Fruit fly (Drosophila melanogaster) Kc167 (cell line): Measurements from ENCODE around the gene Tsp29Fb.

Experiments
- Myc ChIP-seq: fragments of >200 bp; optimal IDR thresholded peaks from 2 replicates; lab custom pipeline; 2017; ENCODE audit warnings: missing external identifiers
- Sin3A ChIP-seq: fragments of >200 bp; optimal IDR thresholded peaks from 2 replicates; lab custom pipeline; 2018; ENCODE audit warnings: missing external identifiers
- h ChIP-seq: fragments of >200 bp; optimal IDR thresholded peaks from 3 replicates; lab custom pipeline; 2018; ENCODE audit warnings: missing external identifiers
- insv ChIP-seq: fragments of >200 bp; optimal IDR thresholded peaks from 3 replicates; lab custom pipeline; 2018; ENCODE audit warnings: missing external identifiers
- psq ChIP-seq: fragments of >200 bp; optimal IDR thresholded peaks from 2 replicates; lab custom pipeline; 2017; ENCODE audit warnings: missing external identifiers
- ttk ChIP-seq: sonication (Bioruptor generic); optimal IDR thresholded peaks from 2 replicates; lab custom pipeline; 2017; ENCODE audit warnings: missing external identifiers

DNA sequence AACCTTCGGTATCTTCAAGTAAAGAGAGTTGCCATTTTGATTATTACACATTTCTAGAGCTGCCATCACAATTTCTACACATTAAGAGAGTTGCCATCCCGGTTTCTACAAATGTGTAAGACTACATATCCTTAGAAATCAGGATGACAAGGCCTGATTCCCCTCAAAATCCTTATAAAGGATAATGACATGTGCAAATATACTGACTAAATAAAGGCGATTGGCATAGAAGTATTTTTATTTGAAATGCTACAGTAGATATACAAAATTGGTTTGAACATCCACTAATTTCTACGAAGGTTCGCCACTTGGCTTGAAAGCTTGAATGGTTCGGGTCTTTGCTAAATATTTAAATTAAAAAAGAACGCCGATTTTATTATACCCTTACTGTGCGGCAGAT, 48.5 kb upstream of the Tsp29Fb start:
- TF ChIP-seq Sin3A (lab: Kevin White, UChicago): no peak
- no peak for TF ChIP-seq insv (lab: Kevin White, UChicago)
- TF ChIP-seq h: no peak
- TF ChIP-seq psq (lab: Kevin White, UChicago): no peak
- TF ChIP-seq ttk (lab: Kevin White, UChicago): no peak
- TF ChIP-seq Myc (lab: Kevin White, UChicago): no peak
